Fruit fly (Drosophila melanogaster): ENCODE data around the gene betaTub85D.

DNA sequence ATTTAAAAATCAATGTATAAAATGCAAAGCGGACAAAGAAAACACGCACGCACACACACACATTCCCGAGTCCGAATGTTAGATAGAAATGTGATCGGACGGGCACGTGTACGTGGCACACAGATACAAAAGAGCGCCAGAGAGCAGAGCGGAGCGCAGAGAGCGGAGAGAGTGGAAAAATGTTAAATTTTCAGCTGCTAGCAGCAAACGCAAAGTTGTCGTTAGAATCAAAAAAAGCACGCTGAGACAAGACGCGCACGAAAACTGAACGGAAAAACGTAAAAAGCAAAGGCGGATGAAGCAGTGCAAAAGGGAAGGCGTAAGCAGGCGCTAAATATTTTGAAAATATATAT lies 9.2 kb upstream of the betaTub85D start:
- TF ChIP-seq CG17361 (GFP tag; IDR thresholded peaks at IDR 0.05) = no peak
- no peak for TF ChIP-seq dmrt99B (tag; optimal IDR thresholded peaks at IDR 0.05)
- no peak for TF ChIP-seq ab (GFP tag; optimal IDR thresholded peaks at IDR 0.05)
- no peak for TF ChIP-seq CG12219 (GFP tag; optimal IDR thresholded peaks at IDR 0.05)

Measured in whole organism, embryonic.